Fruit fly (Drosophila melanogaster) whole organism, embryonic: ENCODE results near the gene Ir7g.

Experiments used
- Bgb ChIP-seq: fragments of 200-800 bp; sonication (Bioruptor generic); IDR thresholded peaks from 2 replicates; pipeline ENCODE4 v1.3.6; 2022; ENCODE audit warnings: missing biosample characterization, missing genetic modification characterization; ENCODE audit not compliant: partially characterized antibody
- CG10209 ChIP-seq: fragments of 200-800 bp; sonication (Bioruptor generic); optimal IDR thresholded peaks from 3 replicates; lab custom pipeline; 2017; ENCODE audit warnings: missing biosample characterization, mild to moderate bottlenecking, missing genetic modification characterization, missing genetic modification reagents
- CG11560 ChIP-seq: fragments of 200-800 bp; sonication (Bioruptor generic); IDR thresholded peaks from 3 replicates; pipeline ENCODE4 v1.3.6; 2022; ENCODE audit warnings: missing biosample characterization, missing genetic modification characterization
- CG12219 ChIP-seq: fragments of 200-800 bp; sonication (Bioruptor generic); optimal IDR thresholded peaks from 3 replicates; lab custom pipeline; 2018; ENCODE audit warnings: missing biosample characterization, mild to moderate bottlenecking, missing genetic modification characterization
- CG12391 ChIP-seq: fragments of 200-800 bp; sonication (Bioruptor generic); optimal IDR thresholded peaks from 3 replicates; lab custom pipeline; 2018; ENCODE audit warnings: missing biosample characterization, mild to moderate bottlenecking, missing genetic modification characterization, moderate library complexity
- CG17186 ChIP-seq: fragments of 200-800 bp; sonication (Bioruptor generic); optimal IDR thresholded peaks from 3 replicates; lab custom pipeline; 2017; ENCODE audit warnings: missing biosample characterization, missing genetic modification reagents, missing genetic modification characterization
- CG17361 ChIP-seq: fragments of 200-800 bp; sonication (Bioruptor generic); IDR thresholded peaks from 3 replicates; pipeline ENCODE4 v1.3.6; 2022; ENCODE audit warnings: missing biosample characterization, missing genetic modification characterization
- CG17612 ChIP-seq: fragments of 200-800 bp; sonication (Bioruptor generic); IDR thresholded peaks from 2 replicates; pipeline ENCODE4 v1.3.6; 2022; ENCODE audit warnings: missing biosample characterization, missing genetic modification characterization
- CG17829 ChIP-seq: fragments of 200-800 bp; optimal IDR thresholded peaks from 2 replicates; lab custom pipeline; 2019; ENCODE audit warnings: missing biosample characterization, mild to moderate bottlenecking, missing genetic modification characterization, moderate library complexity
- CG17912 ChIP-seq: fragments of 200-800 bp; sonication (Bioruptor generic); optimal IDR thresholded peaks from 2 replicates; lab custom pipeline; 2018; ENCODE audit warnings: missing biosample characterization, mild to moderate bottlenecking, missing genetic modification characterization
- CG1792 ChIP-seq: fragments of 200-800 bp; sonication (Bioruptor generic); optimal IDR thresholded peaks from 2 replicates; lab custom pipeline; 2016; ENCODE audit warnings: missing biosample characterization, missing genetic modification characterization
- CG18764 ChIP-seq: fragments of 200-800 bp; sonication (Bioruptor generic); optimal IDR thresholded peaks from 3 replicates; lab custom pipeline; 2016; ENCODE audit warnings: missing biosample characterization, missing genetic modification characterization
- CG2120 ChIP-seq: fragments of 200-800 bp; sonication (Bioruptor generic); optimal IDR thresholded peaks from 3 replicates; lab custom pipeline; 2016; ENCODE audit warnings: missing biosample characterization, missing genetic modification characterization
- CG32772 ChIP-seq: fragments of 200-800 bp; sonication (Bioruptor generic); IDR thresholded peaks from 2 replicates; pipeline ENCODE4 v1.3.6; 2022; ENCODE audit warnings: missing biosample characterization, missing genetic modification characterization
- CG3281 ChIP-seq: fragments of 200-800 bp; sonication (Bioruptor generic); optimal IDR thresholded peaks from 3 replicates; lab custom pipeline; 2017; ENCODE audit warnings: missing biosample characterization, mild to moderate bottlenecking, missing genetic modification characterization
- CG33557 ChIP-seq: fragments of 200-800 bp; sonication (Bioruptor generic); optimal IDR thresholded peaks from 2 replicates; lab custom pipeline; 2019; ENCODE audit warnings: missing biosample characterization, mild to moderate bottlenecking, missing genetic modification characterization, moderate library complexity
- CG3838 ChIP-seq: fragments of 200-800 bp; sonication (Bioruptor generic); optimal IDR thresholded peaks from 3 replicates; lab custom pipeline; 2016; ENCODE audit warnings: missing biosample characterization, missing genetic modification characterization
- CG6654 ChIP-seq: fragments of 200-800 bp; sonication (Bioruptor generic); optimal IDR thresholded peaks from 2 replicates; lab custom pipeline; 2017; ENCODE audit warnings: missing biosample characterization, mild to moderate bottlenecking, missing genetic modification characterization
- CG7556 ChIP-seq: fragments of 200-800 bp; sonication (Bioruptor generic); optimal IDR thresholded peaks from 2 replicates; lab custom pipeline; 2017; ENCODE audit warnings: missing biosample characterization, mild to moderate bottlenecking, missing genetic modification characterization
- CG8290 ChIP-seq, 3 experiments: fragments of 200-800 bp; sonication (Bioruptor generic); optimal IDR thresholded peaks; 2 replicates each; lab custom pipeline; 2016 to 2019; ENCODE audit warnings: missing biosample characterization in 3 of 3, missing genetic modification characterization in 3 of 3, mild to moderate bottlenecking in 2 of 3, moderate library complexity in 1 of 3
- CG8765 ChIP-seq: fragments of 200-800 bp; sonication (Bioruptor generic); IDR thresholded peaks from 2 replicates; pipeline ENCODE4 v1.3.6; 2022; ENCODE audit warnings: missing biosample characterization, missing genetic modification characterization
- CG9215 ChIP-seq: fragments of 200-800 bp; sonication (Bioruptor generic); IDR thresholded peaks from 2 replicates; pipeline ENCODE4 v1.3.6; 2022; ENCODE audit warnings: missing biosample characterization, missing genetic modification characterization
- CG9932 ChIP-seq: fragments of 200-800 bp; sonication (Bioruptor generic); IDR thresholded peaks from 2 replicates; pipeline ENCODE4 v1.3.6; 2022; ENCODE audit warnings: missing biosample characterization, missing genetic modification characterization
- Camta ChIP-seq: fragments of 200-800 bp; sonication (Bioruptor generic); optimal IDR thresholded peaks from 2 replicates; lab custom pipeline; 2016; ENCODE audit warnings: missing biosample characterization, missing genetic modification characterization
- H2.0 ChIP-seq: fragments of 200-800 bp; sonication (Bioruptor generic); IDR thresholded peaks from 2 replicates; pipeline ENCODE4 v1.3.6; 2022; ENCODE audit warnings: missing biosample characterization, missing genetic modification characterization
- HLH3B ChIP-seq: fragments of 200-800 bp; sonication (Bioruptor generic); IDR thresholded peaks from 2 replicates; pipeline ENCODE4 v1.3.6; 2022; ENCODE audit warnings: missing biosample characterization, missing genetic modification characterization
- Max ChIP-seq: fragments of 200-800 bp; sonication (Bioruptor generic); optimal IDR thresholded peaks from 2 replicates; lab custom pipeline; 2016; ENCODE audit warnings: missing biosample characterization, mild to moderate bottlenecking, missing genetic modification characterization
- Mes4 ChIP-seq: fragments of 200-800 bp; sonication (Bioruptor generic); optimal IDR thresholded peaks from 2 replicates; lab custom pipeline; 2016; ENCODE audit warnings: missing biosample characterization, missing genetic modification characterization
- Sox100B ChIP-seq: fragments of 200-800 bp; sonication (Bioruptor generic); optimal IDR thresholded peaks from 3 replicates; lab custom pipeline; 2018; ENCODE audit warnings: missing biosample characterization, mild to moderate bottlenecking, missing genetic modification characterization
- Sry-β ChIP-seq: fragments of 200-800 bp; sonication (Bioruptor generic); optimal IDR thresholded peaks from 2 replicates; lab custom pipeline; 2018; ENCODE audit warnings: missing biosample characterization, mild to moderate bottlenecking, missing genetic modification characterization, moderate library complexity
- Trl ChIP-seq, 3 experiments: fragments of >200 bp in 2 of 3; fragments of 200-800 bp in 1 of 3; sonication (Bioruptor generic) in 1 of 3; optimal IDR thresholded peaks; 2 replicates in 1 of 3; 3 replicates in 2 of 3; lab custom pipeline; 2016 to 2017; ENCODE audit warnings: missing biosample characterization in 1 of 3, missing genetic modification characterization in 1 of 3
- amos ChIP-seq: fragments of 200-800 bp; sonication (Bioruptor generic); IDR thresholded peaks from 2 replicates; pipeline ENCODE4 v1.3.6; 2022; ENCODE audit warnings: missing biosample characterization, missing genetic modification characterization; ENCODE audit not compliant: partially characterized antibody
- ap ChIP-seq: fragments of 200-800 bp; sonication (Bioruptor generic); IDR thresholded peaks from 2 replicates; pipeline ENCODE4 v1.3.6; 2022; ENCODE audit warnings: missing biosample characterization, missing genetic modification characterization
- cato ChIP-seq: fragments of 200-800 bp; sonication (Bioruptor generic); optimal IDR thresholded peaks from 2 replicates; lab custom pipeline; 2016; ENCODE audit warnings: missing biosample characterization, missing genetic modification characterization, borderline replicate concordance
- crp ChIP-seq, 2 experiments: fragments of 200-800 bp; sonication (Bioruptor generic); optimal IDR thresholded peaks; 2 replicates in 1 of 2; 3 replicates in 1 of 2; lab custom pipeline; 2017; ENCODE audit warnings: missing biosample characterization in 2 of 2, missing genetic modification characterization in 2 of 2, mild to moderate bottlenecking in 1 of 2, moderate library complexity in 1 of 2
- cwo ChIP-seq: fragments of 200-800 bp; sonication (Bioruptor generic); optimal IDR thresholded peaks from 3 replicates; lab custom pipeline; 2017; ENCODE audit warnings: missing biosample characterization, missing genetic modification characterization, mild to moderate bottlenecking, moderate library complexity, missing genetic modification reagents
- dmrt11E ChIP-seq: fragments of 200-800 bp; sonication (Bioruptor generic); optimal IDR thresholded peaks from 3 replicates; lab custom pipeline; 2018; ENCODE audit warnings: missing biosample characterization, mild to moderate bottlenecking, missing genetic modification characterization, moderate library complexity
- ems ChIP-seq: fragments of 200-800 bp; sonication (Bioruptor generic); optimal IDR thresholded peaks from 3 replicates; lab custom pipeline; 2016; ENCODE audit warnings: missing biosample characterization, missing genetic modification characterization
- gem ChIP-seq: fragments of 200-800 bp; sonication (Bioruptor generic); optimal IDR thresholded peaks from 2 replicates; lab custom pipeline; 2019; ENCODE audit warnings: missing biosample characterization, mild to moderate bottlenecking, missing genetic modification characterization, moderate library complexity
- grn ChIP-seq: fragments of 200-800 bp; sonication (Bioruptor generic); optimal IDR thresholded peaks from 3 replicates; lab custom pipeline; 2017; ENCODE audit warnings: missing biosample characterization, missing genetic modification characterization
- kay ChIP-seq: fragments of 200-800 bp; sonication (Bioruptor generic); optimal IDR thresholded peaks from 2 replicates; lab custom pipeline; 2016; ENCODE audit warnings: missing biosample characterization, missing genetic modification characterization
- kni ChIP-seq: fragments of 200-800 bp; sonication (Bioruptor generic); optimal IDR thresholded peaks from 3 replicates; lab custom pipeline; 2017; ENCODE audit warnings: mild to moderate bottlenecking, missing biosample characterization, missing genetic modification reagents, missing genetic modification characterization
- maf-S ChIP-seq: fragments of 200-800 bp; sonication (Bioruptor generic); optimal IDR thresholded peaks from 2 replicates; lab custom pipeline; 2016; ENCODE audit warnings: missing biosample characterization, missing genetic modification characterization
- nerfin-1 ChIP-seq: fragments of 200-800 bp; sonication (Bioruptor generic); optimal IDR thresholded peaks from 3 replicates; lab custom pipeline; 2019; ENCODE audit warnings: missing biosample characterization, mild to moderate bottlenecking, missing genetic modification characterization, moderate library complexity
- phol ChIP-seq: fragments of 200-800 bp; sonication (Bioruptor generic); optimal IDR thresholded peaks from 3 replicates; lab custom pipeline; 2018; ENCODE audit warnings: missing biosample characterization, mild to moderate bottlenecking, missing genetic modification characterization, moderate library complexity
- pros ChIP-seq: fragments of 200-800 bp; sonication (Bioruptor generic); optimal IDR thresholded peaks from 3 replicates; lab custom pipeline; 2019; ENCODE audit warnings: missing biosample characterization, mild to moderate bottlenecking, missing genetic modification characterization, moderate library complexity
- sob ChIP-seq: fragments of 200-800 bp; sonication (Bioruptor generic); IDR thresholded peaks from 2 replicates; pipeline ENCODE4 v1.3.6; 2022; ENCODE audit warnings: missing biosample characterization, missing genetic modification characterization
- ssp ChIP-seq: fragments of 200-800 bp; sonication (Bioruptor generic); IDR thresholded peaks from 2 replicates; pipeline ENCODE4 v1.3.6; 2022; ENCODE audit warnings: missing biosample characterization, missing genetic modification characterization
- trem ChIP-seq: fragments of 200-800 bp; optimal IDR thresholded peaks from 3 replicates; lab custom pipeline; 2019; ENCODE audit warnings: missing biosample characterization, mild to moderate bottlenecking, missing genetic modification characterization, moderate library complexity

Gene Ir7g

dm6 chrX:7934679-7935078 lies 50.2 kb downstream of the Ir7g start, which contains the start of gene RpS14b (continued):
- TF ChIP-seq CG17829 (tag; lab: Kevin White, UChicago): peak; percentile 24
- peak; percentile 83 for TF ChIP-seq amos (GFP tag; lab: Robert Waterston, UW)
- peak; percentile 21 for TF ChIP-seq CG33557 (GFP tag; lab: Kevin White, UChicago)
- TF ChIP-seq Camta (GFP tag; lab: Kevin White, UChicago): peak; percentile 37
- no peak for TF ChIP-seq CG6654 (GFP tag; lab: Kevin White, UChicago)
- TF ChIP-seq kay (GFP tag; lab: Kevin White, UChicago): no peak
- TF ChIP-seq gem (tag; lab: Kevin White, UChicago): peak; percentile 23
- TF ChIP-seq CG2120 (GFP tag; lab: Kevin White, UChicago): peak; percentile 66
- TF ChIP-seq H2.0 (GFP tag; lab: Robert Waterston, UW): peak; percentile 52; the same call in 1 of the 2 replicates
- peak; percentile 35 for TF ChIP-seq cwo (GFP tag; lab: Kevin White, UChicago)
- peak; percentile 45 for TF ChIP-seq CG10209
- peak; percentile 49 for TF ChIP-seq kni (GFP tag; lab: Kevin White, UChicago)
- no peak for TF ChIP-seq CG9215
- TF ChIP-seq CG17186 (GFP tag; lab: Kevin White, UChicago): peak; percentile 90
- TF ChIP-seq CG11560 (tag; lab: Robert Waterston, UW): no peak
- peak; percentile 80 for TF ChIP-seq sob (GFP tag; lab: Robert Waterston, UW)
- peak; percentile 68 for TF ChIP-seq CG3281 (GFP tag; lab: Kevin White, UChicago)
- TF ChIP-seq ap (GFP tag; lab: Robert Waterston, UW): no peak; the same call in 1 of the 2 replicates
- peak; percentile 58 for TF ChIP-seq ssp (GFP tag; lab: Robert Waterston, UW)
- TF ChIP-seq nerfin-1 (tag; lab: Kevin White, UChicago): peak; percentile 6
- TF ChIP-seq CG32772 (GFP tag; lab: Robert Waterston, UW): peak; percentile 60
- TF ChIP-seq CG17912: peak; percentile 62
- peak; percentile 41 for TF ChIP-seq ems (GFP tag; lab: Kevin White, UChicago)
- peak; percentile 51 for TF ChIP-seq Max (GFP tag; lab: Kevin White, UChicago)
- TF ChIP-seq Sry-β (GFP tag; lab: Kevin White, UChicago): no peak
- TF ChIP-seq trem (tag; lab: Kevin White, UChicago): peak; percentile 51
- TF ChIP-seq CG12391 (tag; lab: Kevin White, UChicago): peak; percentile 45
- peak; percentile 6 for TF ChIP-seq grn (GFP tag; lab: Kevin White, UChicago)
- peak; percentile 56 for TF ChIP-seq HLH3B (GFP tag; lab: Robert Waterston, UW)
- peak; percentile 69 for TF ChIP-seq Bgb (GFP tag; lab: Robert Waterston, UW)
- TF ChIP-seq CG9932 (GFP tag; lab: Robert Waterston, UW): peak; percentile 69
- peak; percentile 59 for TF ChIP-seq phol (tag; lab: Kevin White, UChicago)
- peak; percentile 31 for TF ChIP-seq CG18764 (GFP tag; lab: Kevin White, UChicago)
- TF ChIP-seq CG12219 (GFP tag; lab: Kevin White, UChicago): peak; percentile 56
- TF ChIP-seq Sox100B: peak; percentile 45
- no peak for TF ChIP-seq CG7556 (GFP tag; lab: Kevin White, UChicago)
- peak in 1 of 2 experiments; percentile 80 for TF ChIP-seq crp (GFP tag; optimal IDR thresholded peaks at IDR 0.05; lab: Kevin White, UChicago)
- no peak for TF ChIP-seq CG17612 (GFP tag; lab: Robert Waterston, UW)
- TF ChIP-seq maf-S (GFP tag; lab: Kevin White, UChicago): peak; percentile 30
- peak; percentile 30; the same call in 1 of the 3 replicates for TF ChIP-seq CG17361 (GFP tag; lab: Robert Waterston, UW)
- no peak for TF ChIP-seq CG3838 (GFP tag; lab: Kevin White, UChicago)
- TF ChIP-seq Mes4: peak; percentile 80
- TF ChIP-seq CG1792 (GFP tag; lab: Kevin White, UChicago): peak; percentile 50
- TF ChIP-seq CG8765 (GFP tag; lab: Robert Waterston, UW): no peak; the same call in 1 of the 2 replicates
- TF ChIP-seq Trl (optimal IDR thresholded peaks at IDR 0.05; lab: Kevin White, UChicago): no peak
- TF ChIP-seq Trl (GFP tag; optimal IDR thresholded peaks at IDR 0.05; lab: Kevin White, UChicago): peak; percentile 69
- TF ChIP-seq pros: no peak
- TF ChIP-seq CG8290 (GFP tag; optimal IDR thresholded peaks at IDR 0.05; lab: Kevin White, UChicago): peak; percentile 15
- TF ChIP-seq CG8290 (tag; optimal IDR thresholded peaks at IDR 0.05; lab: Kevin White, UChicago): peak in 1 of 2 experiments; percentile 88
- no peak for TF ChIP-seq cato (GFP tag; lab: Kevin White, UChicago)
- peak; percentile 44 for TF ChIP-seq dmrt11E
